Fruit fly (Drosophila melanogaster) whole organism, wandering third instar larva: Measurements from ENCODE around the gene Elp5.

Experiments used
- Abd-B ChIP-seq: fragments of >200 bp; optimal IDR thresholded peaks from 2 replicates; lab custom pipeline; 2017; ENCODE audit warnings: missing biosample characterization, missing genetic modification characterization
- CG32264 ChIP-seq: fragments of 200-800 bp; sonication (Bioruptor generic); optimal IDR thresholded peaks from 2 replicates; lab custom pipeline; 2016; ENCODE audit warnings: missing biosample characterization, missing genetic modification characterization
- CG9705 ChIP-seq: fragments of 200-800 bp; sonication (Bioruptor generic); optimal IDR thresholded peaks from 2 replicates; lab custom pipeline; 2018; ENCODE audit warnings: missing biosample characterization, mild to moderate bottlenecking, missing genetic modification characterization
- CrebA ChIP-seq: fragments of 200-800 bp; sonication (Bioruptor generic); optimal IDR thresholded peaks from 2 replicates; lab custom pipeline; 2016; ENCODE audit warnings: missing biosample characterization, mild to moderate bottlenecking, missing genetic modification characterization, borderline replicate concordance
- Hr78 ChIP-seq: fragments of >200 bp; optimal IDR thresholded peaks from 2 replicates; lab custom pipeline; 2017; ENCODE audit warnings: missing biosample characterization, missing genetic modification characterization
- Hr83 ChIP-seq: fragments of 200-300 bp; sonication (Bioruptor generic); optimal IDR thresholded peaks from 2 replicates; lab custom pipeline; 2016; ENCODE audit warnings: missing biosample characterization, mild to moderate bottlenecking, missing genetic modification characterization, moderate library complexity; ENCODE audit not compliant: poor library complexity, severe bottlenecking
- N ChIP-seq: fragments of >200 bp; optimal IDR thresholded peaks from 2 replicates; lab custom pipeline; 2018; ENCODE audit warnings: missing biosample characterization, missing external identifiers, missing genetic modification characterization
- OdsH ChIP-seq: fragments of 200-800 bp; sonication (Bioruptor generic); optimal IDR thresholded peaks from 2 replicates; lab custom pipeline; 2016; ENCODE audit warnings: missing biosample characterization, mild to moderate bottlenecking, missing genetic modification characterization
- Rel ChIP-seq, 2 experiments: fragments of 200-800 bp; sonication (Bioruptor generic) in 1 of 2; optimal IDR thresholded peaks; 2 replicates in 1 of 2; 3 replicates in 1 of 2; lab custom pipeline; 2016 to 2019; ENCODE audit warnings: mild to moderate bottlenecking in 2 of 2, missing biosample characterization in 2 of 2, missing genetic modification characterization in 2 of 2, moderate library complexity in 1 of 2
- dsf ChIP-seq: sonication (Bioruptor generic); optimal IDR thresholded peaks from 2 replicates; lab custom pipeline; 2016; ENCODE audit warnings: missing biosample characterization, missing genetic modification characterization, borderline replicate concordance
- ey ChIP-seq: fragments of 200-800 bp; sonication (Bioruptor generic); optimal IDR thresholded peaks from 2 replicates; lab custom pipeline; 2016; ENCODE audit warnings: missing biosample characterization, missing genetic modification characterization
- foxo ChIP-seq, 2 experiments: fragments of 200-800 bp; sonication (Bioruptor generic); optimal IDR thresholded peaks; 2 replicates in 1 of 2; 3 replicates in 1 of 2; lab custom pipeline; 2016 to 2017; ENCODE audit warnings: missing biosample characterization in 2 of 2, missing genetic modification characterization in 2 of 2
- h ChIP-seq: fragments of 200-800 bp; sonication (Bioruptor generic); optimal IDR thresholded peaks from 3 replicates; lab custom pipeline; 2016; ENCODE audit warnings: missing biosample characterization, mild to moderate bottlenecking, missing genetic modification characterization

Elp5 gene

DNA sequence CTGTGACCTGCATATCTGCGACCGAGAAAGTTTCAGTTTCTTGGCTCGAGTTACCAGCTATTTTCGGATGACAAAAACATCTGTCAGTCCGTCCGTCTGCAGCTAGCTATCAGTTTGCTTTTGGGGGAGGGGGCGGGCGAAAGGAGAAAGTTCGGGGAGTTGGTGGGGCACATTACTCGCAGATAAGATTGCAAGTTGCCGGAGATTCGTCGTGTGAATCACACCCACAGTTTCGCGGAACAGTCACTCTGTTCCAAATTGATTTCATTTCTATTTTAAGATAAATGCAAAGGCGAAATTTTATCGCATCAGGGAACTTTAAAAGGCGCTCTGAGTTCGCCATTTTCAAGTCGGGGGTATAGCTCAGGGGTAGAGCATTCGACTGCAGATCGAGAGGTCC is 16.1 kb downstream of the Elp5 start:
- TF ChIP-seq Hr78 (GFP tag; lab: Kevin White, UChicago), result no peak
- no peak for TF ChIP-seq Rel (GFP tag; optimal IDR thresholded peaks at IDR 0.05; lab: Kevin White, UChicago)
- TF ChIP-seq Rel (tag; optimal IDR thresholded peaks at IDR 0.05; lab: Kevin White, UChicago), result peak; percentile 97

DNA sequence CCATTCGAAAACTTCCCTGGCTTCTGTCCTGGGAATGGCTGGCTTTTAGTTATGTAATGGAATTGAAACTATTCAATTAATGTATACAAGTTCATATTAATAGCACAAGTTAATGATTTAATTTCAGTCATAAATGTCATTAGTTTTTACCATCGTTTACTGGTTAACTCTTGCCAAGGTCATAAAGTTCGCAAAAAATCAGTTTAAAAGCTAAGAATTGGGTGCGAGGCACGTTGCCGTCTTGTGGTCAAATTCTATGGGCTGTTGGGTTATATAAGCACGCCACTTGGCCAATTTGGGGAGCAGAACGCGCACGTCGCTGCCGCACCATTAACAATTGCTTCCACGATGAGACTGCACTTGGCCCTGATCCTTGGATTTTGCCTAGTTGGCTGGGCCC is 19.0 kb downstream of the Elp5 start, which contains the start of gene yellow-g2:
Gene yellow-g2 (plus strand): TSS at position 301 of the 400 bp plus-strand sequence.
- TF ChIP-seq Hr78 (GFP tag; lab: Kevin White, UChicago), result no peak
- TF ChIP-seq CG32264 (GFP tag; lab: Kevin White, UChicago), result no peak
- TF ChIP-seq CrebA (GFP tag; lab: Kevin White, UChicago), result no peak
- TF ChIP-seq CG9705 (GFP tag; lab: Kevin White, UChicago), result no peak
- TF ChIP-seq foxo (GFP tag; optimal IDR thresholded peaks at IDR 0.05; lab: Kevin White, UChicago), result no peak

DNA sequence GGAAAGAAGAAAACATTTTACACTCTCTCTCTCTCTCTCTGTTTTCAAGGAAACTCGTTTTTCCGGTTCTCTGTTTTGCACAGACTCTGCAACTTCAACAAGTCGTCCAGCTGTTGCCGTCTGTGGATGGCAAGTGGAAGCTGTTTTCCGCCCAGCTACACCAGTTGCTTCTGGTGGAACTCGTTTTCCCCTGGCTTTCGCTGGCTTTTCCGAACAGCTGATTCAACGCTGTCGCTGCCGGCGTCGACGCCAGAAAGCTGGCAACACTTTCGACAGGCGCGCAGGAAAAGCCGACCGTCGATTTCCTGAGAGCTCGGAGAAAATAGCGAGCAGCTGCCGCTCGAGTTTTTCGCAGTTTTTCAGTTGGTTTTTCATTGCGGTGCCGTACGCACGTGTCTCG is 25.2 kb downstream of the Elp5 start, which contains the start of gene MsR2:
Gene MsR2 (plus strand): TSS at position 378 of the 400 bp plus-strand sequence.
- no peak for TF ChIP-seq ey
- no peak for TF ChIP-seq Hr83 (GFP tag; lab: Kevin White, UChicago)
- no peak for TF ChIP-seq Abd-B
- TF ChIP-seq dsf (GFP tag; lab: Kevin White, UChicago), result no peak
- TF ChIP-seq OdsH (GFP tag; lab: Kevin White, UChicago), result no peak
- no peak for TF ChIP-seq N (GFP tag; lab: Kevin White, UChicago)
- TF ChIP-seq h, result no peak
